Worm (Caenorhabditis elegans) whole organism, L3 larva: Measurements from ENCODE around the gene tbc-17.

Source experiments
- R02D3.7 ChIP-seq: fragments of 150-350 bp; optimal IDR thresholded peaks from 2 replicates; lab custom pipeline; 2014; ENCODE audit warnings: missing biosample characterization, missing genetic modification characterization
- ama-1 ChIP-seq: fragments of 150-350 bp; optimal IDR thresholded peaks from 2 replicates; lab custom pipeline; 2018
- ceh-82 ChIP-seq: fragments of 150-350 bp; optimal IDR thresholded peaks from 2 replicates; lab custom pipeline; 2014; ENCODE audit warnings: missing biosample characterization, missing genetic modification characterization
- fkh-10 ChIP-seq: sonication (generic microtip); optimal IDR thresholded peaks from 2 replicates; lab custom pipeline; 2017; ENCODE audit warnings: missing biosample characterization, missing genetic modification reagents, missing genetic modification characterization
- mdl-1 ChIP-seq: fragments of 150-350 bp; optimal IDR thresholded peaks from 2 replicates; lab custom pipeline; 2014; ENCODE audit warnings: missing biosample characterization, missing genetic modification characterization
- nhr-11 ChIP-seq: fragments of 150-350 bp; optimal IDR thresholded peaks from 2 replicates; lab custom pipeline; 2014; ENCODE audit warnings: missing biosample characterization, missing genetic modification characterization
- nhr-28 ChIP-seq: fragments of 150-350 bp; optimal IDR thresholded peaks from 2 replicates; lab custom pipeline; 2014; ENCODE audit warnings: missing biosample characterization, missing genetic modification characterization
- nhr-43 ChIP-seq: sonication (generic microtip); optimal IDR thresholded peaks from 2 replicates; lab custom pipeline; 2016; ENCODE audit warnings: mild to moderate bottlenecking, missing genetic modification characterization, missing compliant biosample characterization; ENCODE audit not compliant: poor library complexity, severe bottlenecking
- nhr-77 ChIP-seq: fragments of 150-350 bp; optimal IDR thresholded peaks from 2 replicates; lab custom pipeline; 2014; ENCODE audit warnings: missing biosample characterization, missing genetic modification characterization
- pqm-1 ChIP-seq: fragments of 150-350 bp; optimal IDR thresholded peaks from 2 replicates; lab custom pipeline; 2017; ENCODE audit warnings: missing biosample characterization, missing genetic modification characterization, inconsistent platforms
- snpc-4 ChIP-seq: fragments of 150-350 bp; optimal IDR thresholded peaks from 2 replicates; lab custom pipeline; 2014; ENCODE audit warnings: missing biosample characterization, missing genetic modification characterization
- tbx-2 ChIP-seq: sonication (generic microtip); optimal IDR thresholded peaks from 2 replicates; lab custom pipeline; 2016; ENCODE audit warnings: mild to moderate bottlenecking, missing genetic modification characterization, missing compliant biosample characterization
- unc-39 ChIP-seq: sonication (generic microtip); optimal IDR thresholded peaks from 4 replicates; lab custom pipeline; 2017; ENCODE audit warnings: missing biosample characterization, missing genetic modification characterization
- ztf-11 ChIP-seq: fragments of 150-350 bp; optimal IDR thresholded peaks from 2 replicates; lab custom pipeline; 2014; ENCODE audit warnings: missing biosample characterization, missing genetic modification characterization

DNA sequence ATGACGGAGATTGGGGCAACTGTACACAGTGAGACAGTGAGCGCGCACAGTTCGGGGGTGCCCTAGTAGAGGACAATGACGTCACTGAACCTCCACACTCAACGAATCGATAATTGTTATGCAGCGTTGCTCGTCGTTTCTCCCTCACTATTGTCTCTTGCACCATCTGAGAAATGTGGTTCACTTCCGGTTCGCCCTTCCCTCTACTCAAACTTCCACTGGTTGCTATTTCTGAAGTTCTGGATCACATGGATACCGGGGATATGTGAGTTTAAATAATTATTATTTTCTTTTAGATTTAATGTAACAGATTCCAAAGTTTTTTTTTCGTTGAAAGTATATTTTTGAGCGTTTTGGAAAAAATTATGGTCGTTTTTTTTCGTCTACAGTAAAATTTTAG, 62.0 kb downstream of the tbc-17 start, which contains the start of the genes Y46G5A.7 and Y46G5A.8:
- TF ChIP-seq pqm-1 (tag; lab: Kevin White, UChicago) (no peak), mdl-1 (tag; lab: Kevin White, UChicago) (no peak), ama-1 (lab: Kevin White, UChicago) (no peak), nhr-43 (tag; lab: Kevin White, UChicago) (no peak), R02D3.7 (tag; lab: Kevin White, UChicago) (no peak), unc-39 (tag; lab: Kevin White, UChicago) (no peak), nhr-77 (tag; lab: Kevin White, UChicago) (no peak), nhr-11 (tag; lab: Kevin White, UChicago) (no peak), tbx-2 (tag; lab: Kevin White, UChicago) (no peak), nhr-28 (tag; lab: Kevin White, UChicago) (no peak), fkh-10 (no peak), ceh-82 (tag; lab: Kevin White, UChicago) (no peak), snpc-4 (tag; lab: Kevin White, UChicago) (no peak), ztf-11 (tag; lab: Kevin White, UChicago) (no peak)
